Fruit fly (Drosophila melanogaster) whole organism, embryonic: ENCODE measurements around the gene mxc.
A peak's percentile ranks its signal among the peaks of the same experiment; 100 is the strongest.

ENCODE experiments used
- CG10209 ChIP-seq: fragments of 200-800 bp; sonication (Bioruptor generic); optimal IDR thresholded peaks from 3 replicates; lab custom pipeline; 2017; ENCODE audit warnings: missing biosample characterization, mild to moderate bottlenecking, missing genetic modification characterization, missing genetic modification reagents
- CG10321 ChIP-seq: fragments of 200-800 bp; sonication (Bioruptor generic); IDR thresholded peaks from 2 replicates; pipeline ENCODE4 v1.3.6; 2022; ENCODE audit warnings: missing biosample characterization, missing genetic modification characterization
- CG10959 ChIP-seq: fragments of 200-800 bp; sonication (Bioruptor generic); IDR thresholded peaks from 2 replicates; pipeline ENCODE4 v1.3.6; 2022; ENCODE audit warnings: missing biosample characterization, missing genetic modification characterization
- CG10979 ChIP-seq: fragments of 200-800 bp; sonication (Bioruptor generic); optimal IDR thresholded peaks from 2 replicates; lab custom pipeline; 2018; ENCODE audit warnings: missing biosample characterization, mild to moderate bottlenecking, missing genetic modification characterization, moderate library complexity
- CG13123 ChIP-seq: fragments of 200-800 bp; sonication (Bioruptor generic); optimal IDR thresholded peaks from 2 replicates; lab custom pipeline; 2016; ENCODE audit warnings: missing biosample characterization, missing genetic modification characterization
- CG15011 ChIP-seq: fragments of 200-800 bp; sonication (Bioruptor generic); optimal IDR thresholded peaks from 3 replicates; lab custom pipeline; 2018; ENCODE audit warnings: missing biosample characterization, mild to moderate bottlenecking, missing genetic modification characterization
- CG15479 ChIP-seq: fragments of 200-800 bp; sonication (Bioruptor generic); optimal IDR thresholded peaks from 3 replicates; lab custom pipeline; 2019; ENCODE audit warnings: missing biosample characterization, mild to moderate bottlenecking, missing genetic modification characterization, moderate library complexity
- CG15601 ChIP-seq: fragments of 200-800 bp; sonication (Bioruptor generic); optimal IDR thresholded peaks from 3 replicates; lab custom pipeline; 2019; ENCODE audit warnings: missing biosample characterization, mild to moderate bottlenecking, missing genetic modification characterization, moderate library complexity
- CG17912 ChIP-seq: fragments of 200-800 bp; sonication (Bioruptor generic); optimal IDR thresholded peaks from 2 replicates; lab custom pipeline; 2018; ENCODE audit warnings: missing biosample characterization, mild to moderate bottlenecking, missing genetic modification characterization
- CG2199 ChIP-seq: fragments of 200-800 bp; sonication (Bioruptor generic); IDR thresholded peaks from 3 replicates; pipeline ENCODE4 v1.3.6; 2022; ENCODE audit warnings: missing biosample characterization, missing genetic modification characterization
- CG32532 ChIP-seq: fragments of 200-800 bp; sonication (Bioruptor generic); IDR thresholded peaks from 2 replicates; pipeline ENCODE4 v1.3.6; 2022; ENCODE audit warnings: missing biosample characterization, missing genetic modification characterization
- CG7745 ChIP-seq: fragments of 200-800 bp; sonication (Bioruptor generic); optimal IDR thresholded peaks from 2 replicates; lab custom pipeline; 2018; ENCODE audit warnings: missing biosample characterization, mild to moderate bottlenecking, missing genetic modification characterization, moderate library complexity
- CG7987 ChIP-seq: fragments of 200-800 bp; sonication (Bioruptor generic); optimal IDR thresholded peaks from 2 replicates; lab custom pipeline; 2018; ENCODE audit warnings: missing biosample characterization, mild to moderate bottlenecking, missing genetic modification characterization, moderate library complexity
- CG8281 ChIP-seq: fragments of 200-800 bp; sonication (Bioruptor generic); optimal IDR thresholded peaks from 2 replicates; lab custom pipeline; 2018; ENCODE audit warnings: missing biosample characterization, mild to moderate bottlenecking, missing genetic modification characterization, moderate library complexity
- CG8924 ChIP-seq: fragments of 200-800 bp; optimal IDR thresholded peaks from 3 replicates; lab custom pipeline; 2019; ENCODE audit warnings: missing biosample characterization, mild to moderate bottlenecking, missing genetic modification characterization, moderate library complexity
- CG9932 ChIP-seq: fragments of 200-800 bp; sonication (Bioruptor generic); IDR thresholded peaks from 2 replicates; pipeline ENCODE4 v1.3.6; 2022; ENCODE audit warnings: missing biosample characterization, missing genetic modification characterization
- CTCF ChIP-seq: fragments of 200-800 bp; sonication (Bioruptor generic); optimal IDR thresholded peaks from 2 replicates; lab custom pipeline; 2017; ENCODE audit warnings: missing biosample characterization, mild to moderate bottlenecking, missing genetic modification characterization, moderate library complexity
- Dad ChIP-seq: fragments of 200-800 bp; sonication (Bioruptor generic); optimal IDR thresholded peaks from 3 replicates; lab custom pipeline; 2016; ENCODE audit warnings: missing biosample characterization, missing genetic modification characterization
- Dek ChIP-seq: fragments of 200-800 bp; sonication (Bioruptor generic); optimal IDR thresholded peaks from 3 replicates; lab custom pipeline; 2019; ENCODE audit warnings: missing biosample characterization, mild to moderate bottlenecking, missing genetic modification characterization, moderate library complexity
- Fer1 ChIP-seq: fragments of 200-800 bp; sonication (Bioruptor generic); optimal IDR thresholded peaks from 2 replicates; lab custom pipeline; 2017; ENCODE audit warnings: missing biosample characterization, mild to moderate bottlenecking, missing genetic modification characterization
- Meics ChIP-seq: fragments of 200-800 bp; sonication (Bioruptor generic); optimal IDR thresholded peaks from 2 replicates; lab custom pipeline; 2017; ENCODE audit warnings: missing biosample characterization, mild to moderate bottlenecking, missing genetic modification characterization
- NfI ChIP-seq: fragments of 200-800 bp; sonication (Bioruptor generic); optimal IDR thresholded peaks from 3 replicates; lab custom pipeline; 2018; ENCODE audit warnings: missing biosample characterization, mild to moderate bottlenecking, missing genetic modification characterization, moderate library complexity
- Oaz ChIP-seq: fragments of 200-800 bp; sonication (Bioruptor generic); IDR thresholded peaks from 2 replicates; pipeline ENCODE4 v1.3.6; 2022; ENCODE audit warnings: missing biosample characterization, missing genetic modification characterization
- Poxn ChIP-seq: fragments of 200-800 bp; sonication (Bioruptor generic); IDR thresholded peaks from 2 replicates; pipeline ENCODE4 v1.3.6; 2022; ENCODE audit warnings: missing biosample characterization, missing genetic modification characterization
- Sry-β ChIP-seq: fragments of 200-800 bp; sonication (Bioruptor generic); optimal IDR thresholded peaks from 2 replicates; lab custom pipeline; 2018; ENCODE audit warnings: missing biosample characterization, mild to moderate bottlenecking, missing genetic modification characterization, moderate library complexity
- Xbp1 ChIP-seq: fragments of 200-800 bp; sonication (Bioruptor generic); optimal IDR thresholded peaks from 3 replicates; lab custom pipeline; 2016; ENCODE audit warnings: missing biosample characterization, mild to moderate bottlenecking, missing genetic modification characterization
- abd-A ChIP-seq: fragments of 200-800 bp; sonication (Bioruptor generic); optimal IDR thresholded peaks from 3 replicates; lab custom pipeline; 2019; ENCODE audit warnings: missing biosample characterization, mild to moderate bottlenecking, missing genetic modification characterization, moderate library complexity
- ato ChIP-seq: fragments of 200-800 bp; sonication (Bioruptor generic); IDR thresholded peaks from 2 replicates; pipeline ENCODE4 v1.3.6; 2022; ENCODE audit warnings: missing biosample characterization, missing genetic modification characterization; ENCODE audit not compliant: partially characterized antibody
- bbx ChIP-seq: fragments of 200-800 bp; sonication (Bioruptor generic); IDR thresholded peaks from 2 replicates; pipeline ENCODE4 v1.3.6; 2022; ENCODE audit warnings: missing biosample characterization, missing genetic modification characterization; ENCODE audit not compliant: partially characterized antibody
- bsh ChIP-seq, 2 experiments: fragments of 200-800 bp; sonication (Bioruptor generic); optimal IDR thresholded peaks; 2 replicates each; lab custom pipeline; 2017 to 2018; ENCODE audit warnings: mild to moderate bottlenecking in 2 of 2, missing biosample characterization in 2 of 2, missing genetic modification characterization in 2 of 2, moderate library complexity in 1 of 2
- croc ChIP-seq: fragments of 200-800 bp; sonication (Bioruptor generic); conservative IDR thresholded peaks from 3 replicates; pipeline ENCODE4 v1.3.6; 2022; ENCODE audit warnings: missing biosample characterization, missing genetic modification characterization
- danr ChIP-seq: fragments of 200-800 bp; sonication (Bioruptor generic); IDR thresholded peaks from 2 replicates; pipeline ENCODE4 v1.3.6; 2022; ENCODE audit warnings: missing biosample characterization, missing genetic modification characterization
- disco-r ChIP-seq: fragments of 200-800 bp; sonication (Bioruptor generic); optimal IDR thresholded peaks from 2 replicates; lab custom pipeline; 2016; ENCODE audit warnings: missing biosample characterization, missing genetic modification characterization
- dysf ChIP-seq: fragments of 200-800 bp; sonication (Bioruptor generic); IDR thresholded peaks from 3 replicates; pipeline ENCODE4 v1.3.6; 2022; ENCODE audit warnings: missing biosample characterization, missing genetic modification characterization
- ham ChIP-seq: fragments of 200-800 bp; sonication (Bioruptor generic); IDR thresholded peaks from 2 replicates; pipeline ENCODE4 v1.3.6; 2022; ENCODE audit warnings: missing biosample characterization, missing genetic modification characterization
- insv ChIP-seq, 2 experiments: fragments of 200-800 bp; sonication (Bioruptor generic); optimal IDR thresholded peaks; 3 replicates each; lab custom pipeline; 2016 to 2018; ENCODE audit warnings: missing biosample characterization in 2 of 2, missing genetic modification characterization in 2 of 2
- klu ChIP-seq: fragments of 200-800 bp; sonication (Bioruptor generic); IDR thresholded peaks from 2 replicates; pipeline ENCODE4 v1.3.6; 2022; ENCODE audit warnings: missing biosample characterization, missing genetic modification characterization
- lola ChIP-seq, 3 experiments: fragments of >200 bp in 2 of 3; fragments of 200-800 bp in 1 of 3; sonication (Bioruptor generic) in 1 of 3; optimal IDR thresholded peaks; 2 replicates each; lab custom pipeline; 2017 to 2019; ENCODE audit warnings: missing biosample characterization in 3 of 3, missing genetic modification characterization in 3 of 3, mild to moderate bottlenecking in 1 of 3, moderate library complexity in 1 of 3
- lov ChIP-seq, 2 experiments: fragments of 200-800 bp in 1 of 2; fragments of >200 bp in 1 of 2; sonication (Bioruptor generic) in 1 of 2; IDR thresholded peaks in 1 of 2; optimal IDR thresholded peaks in 1 of 2; 2 replicates in 1 of 2; 3 replicates in 1 of 2; pipeline versions ENCODE4 v1.3.6 to Lab custom; 2017 to 2022; ENCODE audit warnings: missing biosample characterization in 1 of 2, missing genetic modification characterization in 1 of 2
- mam ChIP-seq: fragments of 200-800 bp; sonication (Bioruptor generic); optimal IDR thresholded peaks from 3 replicates; lab custom pipeline; 2016; ENCODE audit warnings: missing biosample characterization, missing genetic modification characterization
- nerfin-1 ChIP-seq: fragments of 200-800 bp; sonication (Bioruptor generic); optimal IDR thresholded peaks from 3 replicates; lab custom pipeline; 2019; ENCODE audit warnings: missing biosample characterization, mild to moderate bottlenecking, missing genetic modification characterization, moderate library complexity
- peb ChIP-seq: fragments of 200-800 bp; sonication (Bioruptor generic); IDR thresholded peaks from 2 replicates; pipeline ENCODE4 v1.3.6; 2022; ENCODE audit warnings: missing biosample characterization, missing genetic modification characterization
- ro ChIP-seq: fragments of 200-800 bp; sonication (Bioruptor generic); IDR thresholded peaks from 2 replicates; pipeline ENCODE4 v1.3.6; 2022; ENCODE audit warnings: missing biosample characterization, missing genetic modification characterization
- schlank ChIP-seq: fragments of 200-800 bp; sonication (Bioruptor generic); optimal IDR thresholded peaks from 2 replicates; lab custom pipeline; 2018; ENCODE audit warnings: missing biosample characterization, mild to moderate bottlenecking, missing genetic modification characterization
- sisA ChIP-seq: fragments of 200-800 bp; sonication (Bioruptor generic); IDR thresholded peaks from 2 replicates; pipeline ENCODE4 v1.3.6; 2022; ENCODE audit warnings: missing biosample characterization, missing genetic modification characterization
- so ChIP-seq: fragments of 200-800 bp; sonication (Bioruptor generic); IDR thresholded peaks from 3 replicates; pipeline ENCODE4 v1.3.6; 2022; ENCODE audit warnings: missing biosample characterization, missing genetic modification characterization
- tgo ChIP-seq: fragments of 200-800 bp; sonication (Bioruptor generic); IDR thresholded peaks from 3 replicates; pipeline ENCODE4 v1.3.6; 2022; ENCODE audit warnings: missing biosample characterization, missing genetic modification characterization
- tin ChIP-seq: fragments of 200-800 bp; sonication (Bioruptor generic); optimal IDR thresholded peaks from 3 replicates; lab custom pipeline; 2016; ENCODE audit warnings: missing biosample characterization, missing genetic modification characterization
- yki ChIP-seq: fragments of >200 bp; optimal IDR thresholded peaks from 3 replicates; lab custom pipeline; 2018
- zf30C ChIP-seq: fragments of 200-800 bp; sonication (Bioruptor generic); optimal IDR thresholded peaks from 3 replicates; lab custom pipeline; 2018; ENCODE audit warnings: missing biosample characterization, mild to moderate bottlenecking, missing genetic modification characterization

Gene mxc

dm6 chrX:9196362-9196761 lies 46.9 kb downstream of the mxc start, which contains the start of gene CG12118 (continued):
- TF ChIP-seq Dek (tag; lab: Kevin White, UChicago) (peak; percentile 62), CG2199 (GFP tag; lab: Robert Waterston, UW) (no peak), CG17912 (GFP tag; lab: Kevin White, UChicago) (no peak), yki (lab: Kevin White, UChicago) (no peak), disco-r (GFP tag; lab: Kevin White, UChicago) (no peak), danr (GFP tag; lab: Robert Waterston, UW) (0 out of 2 replicates have a peak, but pooled peaks have one; percentile 46), so (peak; percentile 56; the same call in 1 of the 3 replicates), CG13123 (GFP tag; lab: Kevin White, UChicago) (peak; percentile 75), sisA (GFP tag; lab: Robert Waterston, UW) (peak; percentile 70), CG10979 (tag; lab: Kevin White, UChicago) (peak; percentile 72), Oaz (GFP tag; lab: Robert Waterston, UW) (peak; percentile 48; the same call in 1 of the 2 replicates), CG9932 (GFP tag; lab: Robert Waterston, UW) (peak; percentile 89), CG10959 (peak; percentile 63), klu (peak; percentile 41; the same call in 1 of the 2 replicates), CG8281 (peak; percentile 2), dysf (GFP tag; lab: Robert Waterston, UW) (peak; percentile 53; the same call in 2 of the 3 replicates), Dad (GFP tag; lab: Kevin White, UChicago) (no peak), ro (GFP tag; lab: Robert Waterston, UW) (no peak), bsh (GFP tag; optimal IDR thresholded peaks at IDR 0.05; lab: Kevin White, UChicago) (peak in 1 of 2 experiments; percentile 84), ham (peak; percentile 33; the same call in 1 of the 2 replicates), ato (peak; percentile 65), nerfin-1 (tag; lab: Kevin White, UChicago) (peak; percentile 59), lov (optimal IDR thresholded peaks at IDR 0.05; lab: Kevin White, UChicago) (no peak), lov (GFP tag; IDR thresholded peaks at IDR 0.05; lab: Robert Waterston, UW) (peak; percentile 84), CG15479 (GFP tag; lab: Kevin White, UChicago) (no peak), croc (peak; percentile 39; the same call in 2 of the 3 replicates), CTCF (GFP tag; lab: Kevin White, UChicago) (no peak), CG32532 (GFP tag; lab: Robert Waterston, UW) (peak; percentile 82), Sry-β (GFP tag; lab: Kevin White, UChicago) (no peak), mam (GFP tag; lab: Kevin White, UChicago) (peak; percentile 55), peb (GFP tag; lab: Robert Waterston, UW) (peak; percentile 38; the same call in 1 of the 2 replicates), zf30C (no peak), CG7987 (GFP tag; lab: Kevin White, UChicago) (peak; percentile 44), tin (GFP tag; lab: Kevin White, UChicago) (peak; percentile 79), abd-A (tag; lab: Kevin White, UChicago) (no peak), NfI (GFP tag; lab: Kevin White, UChicago) (peak; percentile 62), CG15011 (GFP tag; lab: Kevin White, UChicago) (peak; percentile 20), bbx (GFP tag; lab: Robert Waterston, UW) (peak; percentile 84), Meics (GFP tag; lab: Kevin White, UChicago) (peak; percentile 73), CG7745 (tag; lab: Kevin White, UChicago) (no peak), CG15601 (tag; lab: Kevin White, UChicago) (peak; percentile 77), tgo (GFP tag; lab: Robert Waterston, UW) (peak; percentile 79), Xbp1 (GFP tag; lab: Kevin White, UChicago) (peak; percentile 90), lola (GFP tag; optimal IDR thresholded peaks at IDR 0.05; lab: Kevin White, UChicago) (peak in 1 of 3 experiments; percentile 75), Poxn (GFP tag; lab: Robert Waterston, UW) (peak; percentile 32; the same call in 1 of the 2 replicates), insv (GFP tag; optimal IDR thresholded peaks at IDR 0.05; lab: Kevin White, UChicago) (peak in 1 of 2 experiments; percentile 7), schlank (tag; lab: Kevin White, UChicago) (no peak), CG10321 (peak; percentile 56; the same call in 1 of the 2 replicates), CG8924 (peak; percentile 63), CG10209 (GFP tag; lab: Kevin White, UChicago) (peak; percentile 80), Fer1 (GFP tag; lab: Kevin White, UChicago) (peak; percentile 70)
